Fruit fly (Drosophila melanogaster) whole organism, embryonic: ENCODE data around the gene RhoGAP93B.
A peak's percentile ranks its signal among the peaks of the same experiment; 100 is the strongest.

ENCODE experiments used
- ATbp ChIP-seq: fragments of 200-800 bp; sonication (Bioruptor generic); optimal IDR thresholded peaks from 2 replicates; lab custom pipeline; 2017; ENCODE audit warnings: missing biosample characterization, mild to moderate bottlenecking, missing genetic modification characterization, missing genetic modification reagents
- CG10543 ChIP-seq: fragments of 200-800 bp; sonication (Bioruptor generic); optimal IDR thresholded peaks from 3 replicates; lab custom pipeline; 2017; ENCODE audit warnings: missing biosample characterization, mild to moderate bottlenecking, missing genetic modification characterization, moderate library complexity
- CG11560 ChIP-seq: fragments of 200-800 bp; sonication (Bioruptor generic); IDR thresholded peaks from 3 replicates; pipeline ENCODE4 v1.3.6; 2022; ENCODE audit warnings: missing biosample characterization, missing genetic modification characterization
- CG17361 ChIP-seq: fragments of 200-800 bp; sonication (Bioruptor generic); IDR thresholded peaks from 3 replicates; pipeline ENCODE4 v1.3.6; 2022; ENCODE audit warnings: missing biosample characterization, missing genetic modification characterization
- CG17829 ChIP-seq: fragments of 200-800 bp; optimal IDR thresholded peaks from 2 replicates; lab custom pipeline; 2019; ENCODE audit warnings: missing biosample characterization, mild to moderate bottlenecking, missing genetic modification characterization, moderate library complexity
- CG18011 ChIP-seq: fragments of 200-800 bp; sonication (Bioruptor generic); optimal IDR thresholded peaks from 2 replicates; lab custom pipeline; 2017; ENCODE audit warnings: missing biosample characterization, missing genetic modification characterization, mild to moderate bottlenecking, moderate library complexity, missing genotype
- CG2116 ChIP-seq: fragments of 200-800 bp; sonication (Bioruptor generic); optimal IDR thresholded peaks from 3 replicates; lab custom pipeline; 2018; ENCODE audit warnings: missing biosample characterization, mild to moderate bottlenecking, missing genetic modification characterization
- CG32772 ChIP-seq: fragments of 200-800 bp; sonication (Bioruptor generic); IDR thresholded peaks from 2 replicates; pipeline ENCODE4 v1.3.6; 2022; ENCODE audit warnings: missing biosample characterization, missing genetic modification characterization
- CG33213 ChIP-seq: fragments of 200-800 bp; sonication (Bioruptor generic); optimal IDR thresholded peaks from 3 replicates; lab custom pipeline; 2016; ENCODE audit warnings: missing biosample characterization, missing genetic modification characterization
- CG3407 ChIP-seq: fragments of 200-800 bp; sonication (Bioruptor generic); optimal IDR thresholded peaks from 2 replicates; lab custom pipeline; 2018; ENCODE audit warnings: missing biosample characterization, mild to moderate bottlenecking, missing genetic modification characterization
- CG3995 ChIP-seq: fragments of 200-800 bp; sonication (Bioruptor generic); optimal IDR thresholded peaks from 3 replicates; lab custom pipeline; 2016; ENCODE audit warnings: missing biosample characterization, missing genetic modification characterization
- CG42726 ChIP-seq: fragments of 200-800 bp; sonication (Bioruptor generic); IDR thresholded peaks from 2 replicates; pipeline ENCODE4 v1.3.6; 2022; ENCODE audit warnings: missing biosample characterization, missing genetic modification characterization; ENCODE audit not compliant: partially characterized antibody
- CG5953 ChIP-seq: fragments of 200-800 bp; sonication (Bioruptor generic); IDR thresholded peaks from 2 replicates; pipeline ENCODE4 v1.3.6; 2022; ENCODE audit warnings: missing biosample characterization, missing genetic modification characterization
- CG6854 ChIP-seq: fragments of 200-800 bp; sonication (Bioruptor generic); optimal IDR thresholded peaks from 3 replicates; lab custom pipeline; 2017; ENCODE audit warnings: missing biosample characterization, mild to moderate bottlenecking, missing genetic modification characterization
- CG8478 ChIP-seq: fragments of >200 bp; optimal IDR thresholded peaks from 2 replicates; lab custom pipeline; 2018
- CkIIα-i1 ChIP-seq: fragments of 200-800 bp; sonication (Bioruptor generic); IDR thresholded peaks from 2 replicates; pipeline ENCODE4 v1.3.6; 2022; ENCODE audit warnings: missing biosample characterization, missing genetic modification characterization
- Dll ChIP-seq: fragments of 200-800 bp; sonication (Bioruptor generic); IDR thresholded peaks from 4 replicates; pipeline ENCODE4 v1.3.6; 2022; ENCODE audit warnings: missing biosample characterization, missing genetic modification characterization; ENCODE audit not compliant: partially characterized antibody
- E2f2 ChIP-seq: fragments of 200-800 bp; sonication (Bioruptor generic); IDR thresholded peaks from 2 replicates; pipeline ENCODE4 v1.3.6; 2022; ENCODE audit warnings: missing biosample characterization, missing genetic modification characterization
- HmgZ ChIP-seq: fragments of 200-800 bp; sonication (Bioruptor generic); optimal IDR thresholded peaks from 2 replicates; lab custom pipeline; 2018; ENCODE audit warnings: missing biosample characterization, mild to moderate bottlenecking, missing genetic modification characterization
- Hmr ChIP-seq: fragments of 200-800 bp; sonication (Bioruptor generic); optimal IDR thresholded peaks from 3 replicates; lab custom pipeline; 2017; ENCODE audit warnings: mild to moderate bottlenecking, missing biosample characterization, missing genetic modification reagents, missing genetic modification characterization
- Max ChIP-seq: fragments of 200-800 bp; sonication (Bioruptor generic); optimal IDR thresholded peaks from 2 replicates; lab custom pipeline; 2016; ENCODE audit warnings: missing biosample characterization, mild to moderate bottlenecking, missing genetic modification characterization
- Opbp ChIP-seq: fragments of 200-800 bp; sonication (Bioruptor generic); IDR thresholded peaks from 3 replicates; pipeline ENCODE4 v1.3.6; 2022; ENCODE audit warnings: missing biosample characterization, missing genetic modification characterization; ENCODE audit not compliant: partially characterized antibody
- Sry-β ChIP-seq: fragments of 200-800 bp; sonication (Bioruptor generic); optimal IDR thresholded peaks from 2 replicates; lab custom pipeline; 2018; ENCODE audit warnings: missing biosample characterization, mild to moderate bottlenecking, missing genetic modification characterization, moderate library complexity
- Sry-δ ChIP-seq: fragments of 200-800 bp; sonication (Bioruptor generic); optimal IDR thresholded peaks from 2 replicates; lab custom pipeline; 2016; ENCODE audit warnings: missing biosample characterization, missing genetic modification characterization
- Trl ChIP-seq, 3 experiments: fragments of >200 bp in 2 of 3; fragments of 200-800 bp in 1 of 3; sonication (Bioruptor generic) in 1 of 3; optimal IDR thresholded peaks; 2 replicates in 1 of 3; 3 replicates in 2 of 3; lab custom pipeline; 2016 to 2017; ENCODE audit warnings: missing biosample characterization in 1 of 3, missing genetic modification characterization in 1 of 3
- YL-1 ChIP-seq: fragments of 200-800 bp; sonication (Bioruptor generic); optimal IDR thresholded peaks from 3 replicates; lab custom pipeline; 2017; ENCODE audit warnings: missing biosample characterization, mild to moderate bottlenecking, missing genetic modification characterization
- bowl ChIP-seq: fragments of 200-800 bp; sonication (Bioruptor generic); IDR thresholded peaks from 2 replicates; pipeline ENCODE4 v1.3.6; 2022; ENCODE audit warnings: missing biosample characterization, missing genetic modification characterization
- chif ChIP-seq, 2 experiments: fragments of 200-800 bp; sonication (Bioruptor generic); optimal IDR thresholded peaks; 3 replicates each; lab custom pipeline; 2016; ENCODE audit warnings: missing biosample characterization in 2 of 2, missing genetic modification characterization in 2 of 2
- chinmo ChIP-seq: fragments of 200-800 bp; sonication (Bioruptor generic); IDR thresholded peaks from 4 replicates; pipeline ENCODE4 v1.3.6; 2022; ENCODE audit warnings: missing biosample characterization, missing genetic modification characterization; ENCODE audit not compliant: partially characterized antibody
- cwo ChIP-seq: fragments of 200-800 bp; sonication (Bioruptor generic); optimal IDR thresholded peaks from 3 replicates; lab custom pipeline; 2017; ENCODE audit warnings: missing biosample characterization, missing genetic modification characterization, mild to moderate bottlenecking, moderate library complexity, missing genetic modification reagents
- disco-r ChIP-seq: fragments of 200-800 bp; sonication (Bioruptor generic); optimal IDR thresholded peaks from 2 replicates; lab custom pipeline; 2016; ENCODE audit warnings: missing biosample characterization, missing genetic modification characterization
- dmrt99B ChIP-seq: fragments of 200-800 bp; sonication (Bioruptor generic); optimal IDR thresholded peaks from 2 replicates; lab custom pipeline; 2018; ENCODE audit warnings: missing biosample characterization, mild to moderate bottlenecking, missing genetic modification characterization, moderate library complexity
- eve ChIP-seq, 2 experiments: fragments of >200 bp; optimal IDR thresholded peaks; 2 replicates each; lab custom pipeline; 2017; ENCODE audit warnings: missing biosample characterization in 2 of 2, missing genetic modification characterization in 2 of 2
- grn ChIP-seq: fragments of 200-800 bp; sonication (Bioruptor generic); optimal IDR thresholded peaks from 3 replicates; lab custom pipeline; 2017; ENCODE audit warnings: missing biosample characterization, missing genetic modification characterization
- h ChIP-seq: fragments of >200 bp; optimal IDR thresholded peaks from 2 replicates; lab custom pipeline; 2017
- hkb ChIP-seq, 2 experiments: fragments of 200-800 bp in 1 of 2; fragments of >200 bp in 1 of 2; sonication (Bioruptor generic) in 1 of 2; IDR thresholded peaks in 1 of 2; optimal IDR thresholded peaks in 1 of 2; 2 replicates each; pipeline versions ENCODE4 v1.3.6 to Lab custom; 2017 to 2022; ENCODE audit warnings: missing biosample characterization in 1 of 2, missing genetic modification characterization in 1 of 2
- mam ChIP-seq: fragments of 200-800 bp; sonication (Bioruptor generic); optimal IDR thresholded peaks from 3 replicates; lab custom pipeline; 2016; ENCODE audit warnings: missing biosample characterization, missing genetic modification characterization
- oc ChIP-seq: fragments of 200-800 bp; sonication (Bioruptor generic); optimal IDR thresholded peaks from 2 replicates; lab custom pipeline; 2018; ENCODE audit warnings: missing biosample characterization, mild to moderate bottlenecking, missing genetic modification characterization, moderate library complexity
- onecut ChIP-seq: fragments of 200-800 bp; sonication (Bioruptor generic); IDR thresholded peaks from 2 replicates; pipeline ENCODE4 v1.3.6; 2022; ENCODE audit warnings: missing biosample characterization, missing genetic modification characterization
- org-1 ChIP-seq: fragments of 200-800 bp; sonication (Bioruptor generic); optimal IDR thresholded peaks from 2 replicates; lab custom pipeline; 2017; ENCODE audit warnings: missing biosample characterization, missing genetic modification characterization
- pfk ChIP-seq: fragments of 200-800 bp; sonication (Bioruptor generic); optimal IDR thresholded peaks from 2 replicates; lab custom pipeline; 2018; ENCODE audit warnings: missing biosample characterization, mild to moderate bottlenecking, missing genetic modification characterization, moderate library complexity
- sd ChIP-seq: fragments of 200-800 bp; sonication (Bioruptor generic); optimal IDR thresholded peaks from 3 replicates; lab custom pipeline; 2018; ENCODE audit warnings: missing biosample characterization, mild to moderate bottlenecking, missing genetic modification characterization, moderate library complexity
- sna ChIP-seq: fragments of 200-800 bp; sonication (Bioruptor generic); IDR thresholded peaks from 2 replicates; pipeline ENCODE4 v1.3.6; 2022; ENCODE audit warnings: missing biosample characterization, missing genetic modification characterization; ENCODE audit not compliant: partially characterized antibody
- sug ChIP-seq: fragments of 200-800 bp; optimal IDR thresholded peaks from 2 replicates; lab custom pipeline; 2019; ENCODE audit warnings: missing biosample characterization, mild to moderate bottlenecking, missing genetic modification characterization, moderate library complexity
- tgo ChIP-seq: fragments of 200-800 bp; sonication (Bioruptor generic); IDR thresholded peaks from 3 replicates; pipeline ENCODE4 v1.3.6; 2022; ENCODE audit warnings: missing biosample characterization, missing genetic modification characterization
- toy ChIP-seq: fragments of 200-800 bp; sonication (Bioruptor generic); IDR thresholded peaks from 2 replicates; pipeline ENCODE4 v1.3.6; 2022; ENCODE audit warnings: missing biosample characterization, missing genetic modification characterization
- unc-4 ChIP-seq: fragments of 200-800 bp; sonication (Bioruptor generic); IDR thresholded peaks from 2 replicates; pipeline ENCODE4 v1.3.6; 2022; ENCODE audit warnings: missing biosample characterization, missing genetic modification characterization; ENCODE audit not compliant: partially characterized antibody
- wor ChIP-seq: fragments of 200-800 bp; sonication (Bioruptor generic); IDR thresholded peaks from 2 replicates; pipeline ENCODE4 v1.3.6; 2022; ENCODE audit warnings: missing biosample characterization, missing genetic modification characterization

RhoGAP93B gene

dm6 chr3R:21064000-21064924, 33.4 kb downstream of the RhoGAP93B start, which contains the start of gene Cortactin (continued):
- TF ChIP-seq bowl (GFP tag; lab: Robert Waterston, UW) (no peak), Dll (peak; percentile 96), disco-r (GFP tag; lab: Kevin White, UChicago) (no peak), Opbp (GFP tag; lab: Robert Waterston, UW) (peak; percentile 92), CG18011 (GFP tag; lab: Kevin White, UChicago) (peak; percentile 98), HmgZ (tag; lab: Kevin White, UChicago) (peak; percentile 57), Sry-β (GFP tag; lab: Kevin White, UChicago) (peak; percentile 2), Hmr (GFP tag; lab: Kevin White, UChicago) (no peak), hkb (optimal IDR thresholded peaks at IDR 0.05; lab: Kevin White, UChicago) (no peak), hkb (GFP tag; IDR thresholded peaks at IDR 0.05; lab: Robert Waterston, UW) (no peak), tgo (GFP tag; lab: Robert Waterston, UW) (no peak), Trl (optimal IDR thresholded peaks at IDR 0.05; lab: Kevin White, UChicago) (no peak), Trl (GFP tag; optimal IDR thresholded peaks at IDR 0.05; lab: Kevin White, UChicago) (no peak), CG5953 (no peak), CkIIα-i1 (GFP tag; lab: Robert Waterston, UW) (no peak), pfk (GFP tag; lab: Kevin White, UChicago) (no peak), CG10543 (GFP tag; lab: Kevin White, UChicago) (no peak), CG33213 (peak; percentile 32), CG32772 (GFP tag; lab: Robert Waterston, UW) (no peak), h (lab: Kevin White, UChicago) (no peak), ATbp (GFP tag; lab: Kevin White, UChicago) (no peak), org-1 (GFP tag; lab: Kevin White, UChicago) (no peak), oc (tag; lab: Kevin White, UChicago) (no peak), cwo (GFP tag; lab: Kevin White, UChicago) (no peak), sug (peak; percentile 32), CG6854 (GFP tag; lab: Kevin White, UChicago) (no peak), chinmo (GFP tag; lab: Robert Waterston, UW) (peak; percentile 98), dmrt99B (tag; lab: Kevin White, UChicago) (no peak), sna (GFP tag; lab: Robert Waterston, UW) (peak; percentile 89), sd (tag; lab: Kevin White, UChicago) (no peak), E2f2 (GFP tag; lab: Robert Waterston, UW) (peak; percentile 99), mam (no peak), CG3407 (GFP tag; lab: Kevin White, UChicago) (no peak), CG3995 (GFP tag; lab: Kevin White, UChicago) (peak; percentile 90), unc-4 (peak; percentile 87), toy (GFP tag; lab: Robert Waterston, UW) (no peak), wor (GFP tag; lab: Robert Waterston, UW) (no peak), CG17361 (no peak), CG2116 (GFP tag; lab: Kevin White, UChicago) (peak; percentile 69), CG11560 (tag; lab: Robert Waterston, UW) (peak; percentile 100), Sry-δ (GFP tag; lab: Kevin White, UChicago) (peak; percentile 84), CG42726 (peak; percentile 95), YL-1 (GFP tag; lab: Kevin White, UChicago) (peak; percentile 30), CG8478 (lab: Kevin White, UChicago) (no peak), grn (GFP tag; lab: Kevin White, UChicago) (peak; percentile 95), chif (GFP tag; optimal IDR thresholded peaks at IDR 0.05; lab: Kevin White, UChicago) (no peak), Max (no peak), CG17829 (peak; percentile 10), onecut (GFP tag; lab: Robert Waterston, UW) (peak; percentile 27; the same call in 1 of the 2 replicates), eve (GFP tag; optimal IDR thresholded peaks at IDR 0.05; lab: Kevin White, UChicago) (no peak)
